Worm (Caenorhabditis elegans): ENCODE measurements around the gene pqn-25.

The pqn-25 gene

ce11 chrIII:5469090-5469489 lies 43.3 kb downstream of the pqn-25 start:
- TF ChIP-seq flt-1 (GFP tag; IDR thresholded peaks at IDR 0.05) (no peak), ref-1 (GFP tag; conservative IDR thresholded peaks at IDR 0.05) (no peak), klf-2 (GFP tag; conservative IDR thresholded peaks at IDR 0.05) (no peak), tab-1 (GFP tag; IDR thresholded peaks at IDR 0.05) (no peak), ztf-29 (GFP tag; IDR thresholded peaks at IDR 0.05) (no peak), T22C8.4 (GFP tag; IDR thresholded peaks at IDR 0.05) (no peak), med-1 (GFP tag; optimal IDR thresholded peaks at IDR 0.05; ENCODE audit: insufficient read depth) (no peak), cog-1 (tag; optimal IDR thresholded peaks at IDR 0.05) (no peak), ztf-23 (GFP tag; IDR thresholded peaks at IDR 0.05) (no peak)

- TF ChIP-seq ztf-23 (GFP tag; IDR thresholded peaks at IDR 0.05) = no peak
- no peak for TF ChIP-seq tab-1 (GFP tag; IDR thresholded peaks at IDR 0.05)
- TF ChIP-seq flt-1 (GFP tag; IDR thresholded peaks at IDR 0.05) = no peak
- no peak for TF ChIP-seq cog-1 (tag; optimal IDR thresholded peaks at IDR 0.05)
- no peak for TF ChIP-seq ref-1 (GFP tag; conservative IDR thresholded peaks at IDR 0.05)
- no peak for TF ChIP-seq T22C8.4 (GFP tag; IDR thresholded peaks at IDR 0.05)
- no peak for TF ChIP-seq med-1 (GFP tag; optimal IDR thresholded peaks at IDR 0.05; ENCODE audit: insufficient read depth)
- no peak for TF ChIP-seq klf-2 (GFP tag; conservative IDR thresholded peaks at IDR 0.05)
- no peak for TF ChIP-seq ztf-29 (GFP tag; IDR thresholded peaks at IDR 0.05)
Measured at ce11 chrIII:5464850-5465249, 47.6 kb downstream of the pqn-25 start.

ce11 chrIII:5464077-5464476 lies 48.3 kb downstream of the pqn-25 start, which contains the start of gene F48E8.2:
F48E8.2 (plus strand) TSS chrIII:5464377.
- TF ChIP-seq klf-2 (GFP tag; conservative IDR thresholded peaks at IDR 0.05) (no peak), med-1 (GFP tag; optimal IDR thresholded peaks at IDR 0.05; ENCODE audit: insufficient read depth) (no peak), ztf-23 (GFP tag; IDR thresholded peaks at IDR 0.05) (no peak), tab-1 (GFP tag; IDR thresholded peaks at IDR 0.05) (no peak), flt-1 (GFP tag; IDR thresholded peaks at IDR 0.05) (no peak), ztf-29 (GFP tag; IDR thresholded peaks at IDR 0.05) (no peak), T22C8.4 (GFP tag; IDR thresholded peaks at IDR 0.05) (no peak), cog-1 (tag; optimal IDR thresholded peaks at IDR 0.05) (no peak), ref-1 (GFP tag; conservative IDR thresholded peaks at IDR 0.05) (no peak)

- TF ChIP-seq tab-1 (GFP tag; IDR thresholded peaks at IDR 0.05) = no peak
- no peak for TF ChIP-seq klf-2 (GFP tag; conservative IDR thresholded peaks at IDR 0.05)
- TF ChIP-seq ref-1 (GFP tag; conservative IDR thresholded peaks at IDR 0.05) = no peak
- TF ChIP-seq ztf-29 (GFP tag; IDR thresholded peaks at IDR 0.05) = no peak
- TF ChIP-seq med-1 (GFP tag; optimal IDR thresholded peaks at IDR 0.05; ENCODE audit: insufficient read depth) = no peak
- TF ChIP-seq cog-1 (tag; optimal IDR thresholded peaks at IDR 0.05) = no peak
- no peak for TF ChIP-seq T22C8.4 (GFP tag; IDR thresholded peaks at IDR 0.05)
- no peak for TF ChIP-seq flt-1 (GFP tag; IDR thresholded peaks at IDR 0.05)
- TF ChIP-seq ztf-23 (GFP tag; IDR thresholded peaks at IDR 0.05) = no peak
Measured at ce11 chrIII:5461079-5461478, 51.3 kb downstream of the pqn-25 start, which contains the start of gene F48E8.3. F48E8.3 (plus strand) TSS chrIII:5461379.
